Worm (Caenorhabditis elegans) whole organism, mixed stage, embryonic: ENCODE results near the gene srb-5.

Experiments used
- cnd-1 ChIP-seq: fragments of 200-800 bp; sonication (Bioruptor generic); optimal IDR thresholded peaks from 2 replicates; lab custom pipeline; 2018; ENCODE audit warnings: mild to moderate bottlenecking, missing genetic modification characterization, missing compliant biosample characterization
- elt-3 ChIP-seq: fragments of 150-350 bp; optimal IDR thresholded peaks from 2 replicates; lab custom pipeline; 2014; ENCODE audit warnings: missing biosample characterization, missing genetic modification characterization
- lsy-2 ChIP-seq: fragments of 150-350 bp; optimal IDR thresholded peaks from 2 replicates; lab custom pipeline; 2014; ENCODE audit warnings: missing biosample characterization, missing genetic modification characterization
- nhr-237 ChIP-seq: fragments of 150-350 bp; optimal IDR thresholded peaks from 2 replicates; lab custom pipeline; 2014; ENCODE audit warnings: missing biosample characterization, missing genetic modification characterization
- unc-62 ChIP-seq: fragments of 150-350 bp; optimal IDR thresholded peaks from 2 replicates; lab custom pipeline; 2014; ENCODE audit warnings: missing biosample characterization, missing genetic modification reagents, missing genetic modification characterization

DNA sequence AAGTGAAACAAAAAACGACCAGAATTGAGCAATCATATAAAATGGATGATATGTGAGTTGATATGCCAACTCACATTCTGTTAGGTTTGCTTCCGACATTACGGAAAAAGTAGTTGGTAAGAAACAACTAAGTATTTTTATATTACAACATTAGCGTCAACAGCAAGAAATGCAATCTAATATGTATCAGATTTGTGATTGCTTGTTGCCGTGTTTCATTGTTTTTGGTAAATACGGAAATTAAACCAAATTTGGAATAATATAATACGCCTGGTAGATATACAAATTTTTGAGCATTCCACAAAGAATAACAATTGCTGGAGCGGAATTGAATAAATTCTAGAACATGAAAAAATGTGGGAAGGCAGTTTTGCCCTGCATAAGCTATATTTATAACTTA is 8.6 kb downstream of the srb-5 start, which contains the start of gene srb-12:
- no peak for TF ChIP-seq nhr-237
- no peak for TF ChIP-seq unc-62 (GFP tag; lab: Kevin White, UChicago)
- no peak for TF ChIP-seq cnd-1 (tag; lab: Kevin White, UChicago)
- no peak for TF ChIP-seq lsy-2 (tag; lab: Kevin White, UChicago)
- no peak for TF ChIP-seq elt-3 (tag; lab: Kevin White, UChicago)
